Worm (Caenorhabditis elegans) whole organism, young adult: Measurements from ENCODE around the gene npp-5.
A peak's percentile ranks its signal among the peaks of the same experiment; 100 is the strongest.

Source experiments
- B0019.2 ChIP-seq: fragments of 200-800 bp; sonication (Bioruptor generic); conservative IDR thresholded peaks from 2 replicates; pipeline ENCODE4 v1.3.6; 2022; ENCODE audit warnings: missing genetic modification reagents, missing genetic modification characterization, missing compliant biosample characterization
- B0261.1 ChIP-seq: sonication (generic microtip); optimal IDR thresholded peaks from 2 replicates; lab custom pipeline; 2016; ENCODE audit warnings: mild to moderate bottlenecking, missing genetic modification characterization, moderate library complexity, missing compliant biosample characterization
- B0336.3 ChIP-seq: fragments of 200-800 bp; sonication (Bioruptor generic); IDR thresholded peaks from 2 replicates; pipeline ENCODE4 v1.3.6; 2022; ENCODE audit warnings: missing genetic modification characterization, missing compliant biosample characterization
- C17E4.6 ChIP-seq: fragments of 200-800 bp; sonication (Bioruptor generic); IDR thresholded peaks from 2 replicates; pipeline ENCODE4 v1.3.6; 2022; ENCODE audit warnings: missing genetic modification reagents, missing genetic modification characterization, missing compliant biosample characterization
- D2030.7 ChIP-seq: fragments of 200-800 bp; sonication (Bioruptor generic); IDR thresholded peaks from 2 replicates; pipeline ENCODE4 v1.3.6; 2022; ENCODE audit warnings: missing genetic modification reagents, missing genetic modification characterization, missing compliant biosample characterization
- F49E8.2 ChIP-seq: sonication (generic microtip); optimal IDR thresholded peaks from 3 replicates; lab custom pipeline; 2017; ENCODE audit warnings: missing genetic modification characterization, mild to moderate bottlenecking, missing compliant biosample characterization, antibody characterized with exemption, moderate library complexity; ENCODE audit not compliant: insufficient read depth
- F55B11.4 ChIP-seq: sonication (generic microtip); optimal IDR thresholded peaks from 2 replicates; lab custom pipeline; 2016; ENCODE audit warnings: missing compliant biosample characterization, missing genetic modification characterization, borderline replicate concordance; ENCODE audit not compliant: insufficient read depth
- K11D2.4 ChIP-seq: fragments of 200-800 bp; sonication (Bioruptor generic); IDR thresholded peaks from 2 replicates; pipeline ENCODE4 v1.3.6; 2022; ENCODE audit warnings: missing genetic modification reagents, missing genetic modification characterization, missing compliant biosample characterization
- Y95B8A.8 ChIP-seq: fragments of 200-800 bp; sonication (Bioruptor generic); IDR thresholded peaks from 2 replicates; pipeline ENCODE4 v1.3.6; 2022; ENCODE audit warnings: missing genetic modification reagents, missing genetic modification characterization, missing compliant biosample characterization
- akir-1 ChIP-seq: fragments of 200-800 bp; sonication (Bioruptor generic); optimal IDR thresholded peaks from 2 replicates; lab custom pipeline; 2018; ENCODE audit warnings: mild to moderate bottlenecking, missing genetic modification characterization, moderate library complexity, missing compliant biosample characterization
- aptf-2 ChIP-seq: fragments of 200-800 bp; sonication (Bioruptor generic); conservative IDR thresholded peaks from 2 replicates; pipeline ENCODE4 v1.3.6; 2022; ENCODE audit warnings: missing genetic modification reagents, missing genetic modification characterization, missing compliant biosample characterization
- attf-3 ChIP-seq: fragments of 200-800 bp; sonication (Bioruptor generic); conservative IDR thresholded peaks from 2 replicates; pipeline ENCODE4 v1.3.6; 2022; ENCODE audit warnings: missing genetic modification reagents, missing genetic modification characterization, missing compliant biosample characterization
- bed-2 ChIP-seq: fragments of 200-800 bp; sonication (Bioruptor generic); IDR thresholded peaks from 2 replicates; pipeline ENCODE4 v1.3.6; 2022; ENCODE audit warnings: missing genetic modification reagents, missing genetic modification characterization, missing compliant biosample characterization
- ceh-27 ChIP-seq: fragments of 200-800 bp; sonication (Bioruptor generic); optimal IDR thresholded peaks from 2 replicates; lab custom pipeline; 2018; ENCODE audit warnings: mild to moderate bottlenecking, missing genetic modification characterization, moderate library complexity, missing compliant biosample characterization
- ceh-58 ChIP-seq: fragments of 200-800 bp; sonication (Bioruptor generic); IDR thresholded peaks from 2 replicates; pipeline ENCODE4 v1.3.6; 2022; ENCODE audit warnings: missing genetic modification characterization, missing compliant biosample characterization
- ceh-91 ChIP-seq: fragments of 200-800 bp; sonication (Bioruptor generic); IDR thresholded peaks from 2 replicates; pipeline ENCODE4 v1.3.6; 2022; ENCODE audit warnings: missing genetic modification reagents, missing genetic modification characterization, missing compliant biosample characterization
- egrh-3 ChIP-seq: fragments of 200-800 bp; sonication (Bioruptor generic); IDR thresholded peaks from 2 replicates; pipeline ENCODE4 v1.3.6; 2022; ENCODE audit warnings: missing genetic modification reagents, missing genetic modification characterization, missing compliant biosample characterization
- fkh-3 ChIP-seq: sonication (generic microtip); optimal IDR thresholded peaks from 2 replicates; lab custom pipeline; 2016; ENCODE audit warnings: mild to moderate bottlenecking, missing genetic modification characterization, missing compliant biosample characterization
- him-1 ChIP-seq: sonication (generic microtip); optimal IDR thresholded peaks from 2 replicates; lab custom pipeline; 2016; ENCODE audit warnings: missing genotype, missing genetic modification reagents, missing genetic modification characterization, missing compliant biosample characterization
- hmg-1.2 ChIP-seq: fragments of 200-800 bp; sonication (Bioruptor generic); IDR thresholded peaks from 2 replicates; pipeline ENCODE4 v1.3.6; 2022; ENCODE audit warnings: missing genetic modification reagents, missing genetic modification characterization, missing compliant biosample characterization
- hrde-1 ChIP-seq: sonication (generic microtip); optimal IDR thresholded peaks from 2 replicates; lab custom pipeline; 2016; ENCODE audit warnings: missing genetic modification characterization, mild to moderate bottlenecking, missing compliant biosample characterization, moderate library complexity, missing genotype, missing genetic modification reagents, borderline replicate concordance
- let-526 ChIP-seq: fragments of 200-800 bp; sonication (Bioruptor generic); IDR thresholded peaks from 2 replicates; pipeline ENCODE4 v1.3.6; 2022; ENCODE audit warnings: missing genetic modification reagents, missing genetic modification characterization, missing compliant biosample characterization
- let-607 ChIP-seq, 2 experiments: fragments of 200-800 bp in 1 of 2; sonication (Bioruptor generic) in 1 of 2; sonication (generic microtip) in 1 of 2; optimal IDR thresholded peaks; 2 replicates each; lab custom pipeline; 2016 to 2018; ENCODE audit warnings: mild to moderate bottlenecking in 2 of 2, missing compliant biosample characterization in 2 of 2, missing genetic modification characterization in 2 of 2, moderate library complexity in 2 of 2, missing genotype in 1 of 2
- madf-3 ChIP-seq: fragments of 200-800 bp; sonication (Bioruptor generic); IDR thresholded peaks from 2 replicates; pipeline ENCODE4 v1.3.6; 2022; ENCODE audit warnings: missing genetic modification reagents, missing genetic modification characterization, missing compliant biosample characterization
- madf-8 ChIP-seq: fragments of 200-800 bp; sonication (Bioruptor generic); conservative IDR thresholded peaks from 2 replicates; pipeline ENCODE4 v1.3.6; 2022; ENCODE audit warnings: missing genetic modification reagents, missing genetic modification characterization, missing compliant biosample characterization
- mcd-1 ChIP-seq: fragments of 200-800 bp; sonication (Bioruptor generic); IDR thresholded peaks from 2 replicates; pipeline ENCODE4 v1.3.6; 2022; ENCODE audit warnings: missing genetic modification reagents, missing genetic modification characterization, missing compliant biosample characterization
- mxl-1 ChIP-seq: sonication (generic microtip); optimal IDR thresholded peaks from 2 replicates; lab custom pipeline; 2016; ENCODE audit warnings: missing genetic modification characterization, missing compliant biosample characterization
- nfyb-1 ChIP-seq: fragments of 200-800 bp; sonication (Bioruptor generic); IDR thresholded peaks from 2 replicates; pipeline ENCODE4 v1.3.6; 2022; ENCODE audit warnings: missing genetic modification reagents, missing genetic modification characterization, missing compliant biosample characterization
- nhr-90 ChIP-seq: sonication (generic microtip); optimal IDR thresholded peaks from 2 replicates; lab custom pipeline; 2016; ENCODE audit warnings: missing genotype, mild to moderate bottlenecking, missing genetic modification characterization, missing compliant biosample characterization
- snpc-3.4 ChIP-seq: sonication (generic microtip); optimal IDR thresholded peaks from 2 replicates; lab custom pipeline; 2017; ENCODE audit warnings: missing genetic modification characterization, mild to moderate bottlenecking, missing compliant biosample characterization, antibody characterized with exemption, moderate library complexity, missing genotype, missing genetic modification reagents
- snpc-4 ChIP-seq, 5 experiments: fragments of 150-350 bp in 1 of 5; sonication (generic microtip) in 4 of 5; optimal IDR thresholded peaks; 2 replicates each; lab custom pipeline; 2014 to 2018; ENCODE audit warnings: missing genetic modification characterization in 5 of 5, missing biosample characterization in 3 of 5, antibody characterized with exemption in 2 of 5, mild to moderate bottlenecking in 2 of 5, missing compliant biosample characterization in 2 of 5, missing genotype in 2 of 5, moderate library complexity in 2 of 5, missing genetic modification reagents in 1 of 5
- sptf-2 ChIP-seq: fragments of 200-800 bp; sonication (Bioruptor generic); optimal IDR thresholded peaks from 2 replicates; lab custom pipeline; 2018; ENCODE audit warnings: mild to moderate bottlenecking, missing genetic modification characterization, missing compliant biosample characterization
- tlf-1 ChIP-seq: fragments of 200-800 bp; sonication (Bioruptor generic); optimal IDR thresholded peaks from 2 replicates; lab custom pipeline; 2018; ENCODE audit warnings: mild to moderate bottlenecking, missing genetic modification characterization, missing compliant biosample characterization
- zfh-2 ChIP-seq: fragments of 200-800 bp; sonication (Bioruptor generic); conservative IDR thresholded peaks from 2 replicates; pipeline ENCODE4 v1.3.6; 2022; ENCODE audit warnings: missing genetic modification reagents, missing genetic modification characterization, missing compliant biosample characterization

The npp-5 gene

ce11 chrII:11596157-11596740 lies 3.4 kb downstream of the npp-5 start (continued):
- TF ChIP-seq aptf-2 (GFP tag; lab: Robert Waterston, UW) (no peak), sptf-2 (GFP tag; lab: Kevin White, UChicago) (no peak), madf-3 (no peak), tlf-1 (GFP tag; lab: Kevin White, UChicago) (peak; percentile 65), ceh-91 (GFP tag; lab: Robert Waterston, UW) (peak; percentile 21; the same call in 1 of the 2 replicates), K11D2.4 (GFP tag; lab: Robert Waterston, UW) (no peak), B0019.2 (no peak)

- TF ChIP-seq F49E8.2 (tag; lab: Kevin White, UChicago) (no peak), attf-3 (GFP tag; lab: Robert Waterston, UW) (no peak), zfh-2 (GFP tag; lab: Robert Waterston, UW) (peak; percentile 41; the same call in 1 of the 2 replicates), let-526 (GFP tag; lab: Robert Waterston, UW) (no peak), hrde-1 (tag; lab: Kevin White, UChicago) (no peak), mxl-1 (tag; lab: Kevin White, UChicago) (no peak), bed-2 (no peak), hmg-1.2 (GFP tag; lab: Robert Waterston, UW) (peak; percentile 45; the same call in 1 of the 2 replicates), B0019.2 (no peak), F55B11.4 (no peak), ceh-58 (GFP tag; lab: Robert Waterston, UW) (no peak), mcd-1 (GFP tag; lab: Robert Waterston, UW) (peak; percentile 39), nhr-90 (tag; lab: Kevin White, UChicago) (no peak), C17E4.6 (GFP tag; lab: Robert Waterston, UW) (0 out of 2 replicates have a peak, but pooled peaks have one; percentile 45), let-607 (tag; optimal IDR thresholded peaks at IDR 0.05; lab: Kevin White, UChicago) (peak; percentile 32 to 52), nfyb-1 (GFP tag; lab: Robert Waterston, UW) (no peak), ceh-27 (GFP tag; lab: Kevin White, UChicago) (no peak), B0261.1 (tag; lab: Kevin White, UChicago) (no peak), ceh-91 (GFP tag; lab: Robert Waterston, UW) (no peak), fkh-3 (tag; lab: Kevin White, UChicago) (no peak), akir-1 (no peak), egrh-3 (GFP tag; lab: Robert Waterston, UW) (no peak)
These were observed 4.1 kb downstream of the npp-5 start, which contains the start of gene gfat-1 for ce11 chrII:11595368-11595996. Gene gfat-1, minus strand, starts transcription at chrII:11595418.

ce11 chrII:11592023-11592422 lies 7.6 kb downstream of the npp-5 start, which contains the start of gene F07A11.1:
Gene F07A11.1, minus strand, starts transcription at chrII:11592123.
- no peak for TF ChIP-seq D2030.7 (GFP tag; lab: Robert Waterston, UW)
- TF ChIP-seq B0336.3 (GFP tag; lab: Robert Waterston, UW): peak; percentile 36; the same call in 1 of the 2 replicates
- no peak for TF ChIP-seq snpc-4 (GFP tag; optimal IDR thresholded peaks at IDR 0.05; lab: Kevin White, UChicago)
- TF ChIP-seq snpc-4 (tag; optimal IDR thresholded peaks at IDR 0.05; lab: Kevin White, UChicago): peak in 1 of 4 experiments; percentile 1
- TF ChIP-seq snpc-3.4 (tag; lab: Kevin White, UChicago): peak; percentile 5
- no peak for TF ChIP-seq ceh-58 (GFP tag; lab: Robert Waterston, UW)
- peak; percentile 55 for TF ChIP-seq him-1 (tag; lab: Kevin White, UChicago)
- TF ChIP-seq Y95B8A.8 (GFP tag; lab: Robert Waterston, UW): 0 out of 2 replicates have a peak, but pooled peaks have one; percentile 49
- 0 out of 2 replicates have a peak, but pooled peaks have one; percentile 20 for TF ChIP-seq madf-8 (GFP tag; lab: Robert Waterston, UW)
